Fruit fly (Drosophila melanogaster) whole organism, embryonic: Measurements from ENCODE around the gene CG33791.

Experiments
- Ada2b ChIP-seq: fragments of 200-800 bp; sonication (Bioruptor generic); IDR thresholded peaks from 2 replicates; pipeline ENCODE4 v1.3.6; 2022; ENCODE audit warnings: missing biosample characterization, missing genetic modification characterization
- B-H2 ChIP-seq: fragments of 200-800 bp; sonication (Bioruptor generic); optimal IDR thresholded peaks from 2 replicates; lab custom pipeline; 2018; ENCODE audit warnings: missing biosample characterization, mild to moderate bottlenecking, missing genetic modification characterization
- Bgb ChIP-seq: fragments of 200-800 bp; sonication (Bioruptor generic); IDR thresholded peaks from 2 replicates; pipeline ENCODE4 v1.3.6; 2022; ENCODE audit warnings: missing biosample characterization, missing genetic modification characterization; ENCODE audit not compliant: partially characterized antibody
- C15 ChIP-seq: fragments of 200-800 bp; sonication (Bioruptor generic); IDR thresholded peaks from 3 replicates; pipeline ENCODE4 v1.3.6; 2022; ENCODE audit warnings: missing biosample characterization, missing genetic modification characterization
- CG11560 ChIP-seq: fragments of 200-800 bp; sonication (Bioruptor generic); IDR thresholded peaks from 3 replicates; pipeline ENCODE4 v1.3.6; 2022; ENCODE audit warnings: missing biosample characterization, missing genetic modification characterization
- CG12391 ChIP-seq: fragments of 200-800 bp; sonication (Bioruptor generic); optimal IDR thresholded peaks from 3 replicates; lab custom pipeline; 2018; ENCODE audit warnings: missing biosample characterization, mild to moderate bottlenecking, missing genetic modification characterization, moderate library complexity
- CG15479 ChIP-seq: fragments of 200-800 bp; sonication (Bioruptor generic); optimal IDR thresholded peaks from 3 replicates; lab custom pipeline; 2019; ENCODE audit warnings: missing biosample characterization, mild to moderate bottlenecking, missing genetic modification characterization, moderate library complexity
- CG16815 ChIP-seq: fragments of 200-800 bp; sonication (Bioruptor generic); optimal IDR thresholded peaks from 3 replicates; lab custom pipeline; 2017; ENCODE audit warnings: missing biosample characterization, mild to moderate bottlenecking, missing genetic modification characterization
- CG17802 ChIP-seq: fragments of 200-800 bp; sonication (Bioruptor generic); optimal IDR thresholded peaks from 2 replicates; lab custom pipeline; 2018; ENCODE audit warnings: missing biosample characterization, mild to moderate bottlenecking, missing genetic modification characterization, moderate library complexity
- CG17912 ChIP-seq: fragments of 200-800 bp; sonication (Bioruptor generic); optimal IDR thresholded peaks from 2 replicates; lab custom pipeline; 2018; ENCODE audit warnings: missing biosample characterization, mild to moderate bottlenecking, missing genetic modification characterization
- CG1832 ChIP-seq: fragments of 200-800 bp; sonication (Bioruptor generic); optimal IDR thresholded peaks from 2 replicates; lab custom pipeline; 2017; ENCODE audit warnings: missing biosample characterization, mild to moderate bottlenecking, missing genetic modification characterization, inconsistent platforms
- CG18599 ChIP-seq: fragments of 200-800 bp; sonication (Bioruptor generic); optimal IDR thresholded peaks from 3 replicates; lab custom pipeline; 2017; ENCODE audit warnings: missing biosample characterization, missing genetic modification characterization, mild to moderate bottlenecking, moderate library complexity, missing genetic modification reagents
- CG32767 ChIP-seq: fragments of 200-800 bp; sonication (Bioruptor generic); IDR thresholded peaks from 2 replicates; pipeline ENCODE4 v1.3.6; 2022; ENCODE audit warnings: missing biosample characterization, missing genetic modification characterization
- CG34224 ChIP-seq: fragments of 200-800 bp; sonication (Bioruptor generic); IDR thresholded peaks from 3 replicates; pipeline ENCODE4 v1.3.6; 2022; ENCODE audit warnings: missing biosample characterization, missing genetic modification characterization; ENCODE audit not compliant: partially characterized antibody
- CG3995 ChIP-seq: fragments of 200-800 bp; sonication (Bioruptor generic); optimal IDR thresholded peaks from 3 replicates; lab custom pipeline; 2016; ENCODE audit warnings: missing biosample characterization, missing genetic modification characterization
- CG4360 ChIP-seq: fragments of 200-800 bp; sonication (Bioruptor generic); IDR thresholded peaks from 2 replicates; pipeline ENCODE4 v1.3.6; 2022; ENCODE audit warnings: missing biosample characterization, missing genetic modification characterization
- CG43689 ChIP-seq: fragments of 200-800 bp; sonication (Bioruptor generic); IDR thresholded peaks from 2 replicates; pipeline ENCODE4 v1.3.6; 2022; ENCODE audit warnings: missing biosample characterization, missing genetic modification characterization
- CG6683 ChIP-seq: fragments of 200-800 bp; sonication (Bioruptor generic); optimal IDR thresholded peaks from 2 replicates; lab custom pipeline; 2017; ENCODE audit warnings: missing biosample characterization, mild to moderate bottlenecking, missing genetic modification characterization, missing genetic modification reagents
- CG7928 ChIP-seq: fragments of 200-800 bp; sonication (Bioruptor generic); optimal IDR thresholded peaks from 2 replicates; lab custom pipeline; 2017; ENCODE audit warnings: missing biosample characterization, mild to moderate bottlenecking, missing genetic modification characterization
- CG8281 ChIP-seq: fragments of 200-800 bp; sonication (Bioruptor generic); optimal IDR thresholded peaks from 2 replicates; lab custom pipeline; 2018; ENCODE audit warnings: missing biosample characterization, mild to moderate bottlenecking, missing genetic modification characterization, moderate library complexity
- CG9437 ChIP-seq: fragments of 200-800 bp; sonication (Bioruptor generic); optimal IDR thresholded peaks from 2 replicates; lab custom pipeline; 2018; ENCODE audit warnings: missing biosample characterization, mild to moderate bottlenecking, missing genetic modification characterization
- CG9727 ChIP-seq: fragments of 200-800 bp; sonication (Bioruptor generic); optimal IDR thresholded peaks from 3 replicates; lab custom pipeline; 2017; ENCODE audit warnings: missing biosample characterization, mild to moderate bottlenecking, missing genetic modification characterization
- CrebB ChIP-seq: fragments of 200-800 bp; sonication (Bioruptor generic); optimal IDR thresholded peaks from 3 replicates; lab custom pipeline; 2018; ENCODE audit warnings: missing biosample characterization, mild to moderate bottlenecking, missing genetic modification characterization
- Doc3 ChIP-seq: fragments of 200-800 bp; sonication (Bioruptor generic); IDR thresholded peaks from 3 replicates; pipeline ENCODE4 v1.3.6; 2022; ENCODE audit warnings: missing biosample characterization, missing genetic modification characterization; ENCODE audit not compliant: partially characterized antibody
- E2f2 ChIP-seq: fragments of 200-800 bp; sonication (Bioruptor generic); IDR thresholded peaks from 2 replicates; pipeline ENCODE4 v1.3.6; 2022; ENCODE audit warnings: missing biosample characterization, missing genetic modification characterization
- Eip74EF ChIP-seq, 2 experiments: fragments of 200-800 bp in 1 of 2; fragments of >200 bp in 1 of 2; sonication (Bioruptor generic) in 1 of 2; optimal IDR thresholded peaks; 2 replicates each; lab custom pipeline; 2017 to 2019; ENCODE audit warnings: missing biosample characterization in 2 of 2, missing genetic modification characterization in 2 of 2, mild to moderate bottlenecking in 1 of 2, moderate library complexity in 1 of 2
- HHEX ChIP-seq: fragments of 200-800 bp; sonication (Bioruptor generic); optimal IDR thresholded peaks from 3 replicates; lab custom pipeline; 2017; ENCODE audit warnings: missing biosample characterization, mild to moderate bottlenecking, missing genetic modification characterization, missing genetic modification reagents
- HLHmδ ChIP-seq: fragments of 200-800 bp; sonication (Bioruptor generic); optimal IDR thresholded peaks from 2 replicates; lab custom pipeline; 2018; ENCODE audit warnings: missing biosample characterization, mild to moderate bottlenecking, missing genetic modification characterization, moderate library complexity
- Hmr ChIP-seq: fragments of 200-800 bp; sonication (Bioruptor generic); optimal IDR thresholded peaks from 3 replicates; lab custom pipeline; 2017; ENCODE audit warnings: mild to moderate bottlenecking, missing biosample characterization, missing genetic modification reagents, missing genetic modification characterization
- MTF-1 ChIP-seq: fragments of 200-800 bp; sonication (Bioruptor generic); optimal IDR thresholded peaks from 2 replicates; lab custom pipeline; 2018; ENCODE audit warnings: missing biosample characterization, mild to moderate bottlenecking, missing genetic modification characterization, borderline replicate concordance
- NFAT ChIP-seq: fragments of 200-800 bp; sonication (Bioruptor generic); IDR thresholded peaks from 2 replicates; pipeline ENCODE4 v1.3.6; 2022; ENCODE audit warnings: missing biosample characterization, missing genetic modification characterization
- Spps ChIP-seq: fragments of 200-800 bp; sonication (Bioruptor generic); optimal IDR thresholded peaks from 2 replicates; lab custom pipeline; 2018; ENCODE audit warnings: missing biosample characterization, mild to moderate bottlenecking, missing genetic modification characterization
- Sry-δ ChIP-seq: fragments of 200-800 bp; sonication (Bioruptor generic); optimal IDR thresholded peaks from 2 replicates; lab custom pipeline; 2016; ENCODE audit warnings: missing biosample characterization, missing genetic modification characterization
- Vsx1 ChIP-seq: fragments of 200-800 bp; sonication (Bioruptor generic); optimal IDR thresholded peaks from 2 replicates; lab custom pipeline; 2017; ENCODE audit warnings: missing biosample characterization, mild to moderate bottlenecking, missing genetic modification characterization, missing genetic modification reagents
- bbx ChIP-seq: fragments of 200-800 bp; sonication (Bioruptor generic); IDR thresholded peaks from 2 replicates; pipeline ENCODE4 v1.3.6; 2022; ENCODE audit warnings: missing biosample characterization, missing genetic modification characterization; ENCODE audit not compliant: partially characterized antibody
- danr ChIP-seq: fragments of 200-800 bp; sonication (Bioruptor generic); IDR thresholded peaks from 2 replicates; pipeline ENCODE4 v1.3.6; 2022; ENCODE audit warnings: missing biosample characterization, missing genetic modification characterization
- fd102C ChIP-seq: fragments of 200-800 bp; sonication (Bioruptor generic); optimal IDR thresholded peaks from 2 replicates; lab custom pipeline; 2018; ENCODE audit warnings: missing biosample characterization, mild to moderate bottlenecking, missing genetic modification characterization, moderate library complexity
- grau ChIP-seq: fragments of 200-800 bp; optimal IDR thresholded peaks from 3 replicates; lab custom pipeline; 2019; ENCODE audit warnings: missing biosample characterization, mild to moderate bottlenecking, missing genetic modification characterization, moderate library complexity
- gsb ChIP-seq: fragments of 200-800 bp; sonication (Bioruptor generic); IDR thresholded peaks from 2 replicates; pipeline ENCODE4 v1.3.6; 2022; ENCODE audit warnings: missing biosample characterization, missing genetic modification characterization
- gsb-n ChIP-seq: fragments of 200-800 bp; sonication (Bioruptor generic); optimal IDR thresholded peaks from 3 replicates; lab custom pipeline; 2018; ENCODE audit warnings: missing biosample characterization, mild to moderate bottlenecking, missing genetic modification characterization
- hb ChIP-seq: fragments of 200-800 bp; sonication (Bioruptor generic); IDR thresholded peaks from 3 replicates; pipeline ENCODE4 v1.3.6; 2022; ENCODE audit warnings: missing biosample characterization, missing genetic modification characterization; ENCODE audit not compliant: partially characterized antibody
- jumu ChIP-seq: fragments of 200-800 bp; sonication (Bioruptor generic); optimal IDR thresholded peaks from 3 replicates; lab custom pipeline; 2016; ENCODE audit warnings: missing biosample characterization, missing genetic modification characterization
- lab ChIP-seq: fragments of 200-800 bp; sonication (Bioruptor generic); optimal IDR thresholded peaks from 3 replicates; lab custom pipeline; 2017; ENCODE audit warnings: missing biosample characterization, missing genetic modification characterization, mild to moderate bottlenecking, moderate library complexity, missing genetic modification reagents
- mld ChIP-seq: fragments of 200-800 bp; sonication (Bioruptor generic); IDR thresholded peaks from 3 replicates; pipeline ENCODE4 v1.3.6; 2022; ENCODE audit warnings: missing biosample characterization, missing genetic modification characterization; ENCODE audit not compliant: partially characterized antibody
- org-1 ChIP-seq: fragments of 200-800 bp; sonication (Bioruptor generic); optimal IDR thresholded peaks from 2 replicates; lab custom pipeline; 2017; ENCODE audit warnings: missing biosample characterization, missing genetic modification characterization
- peb ChIP-seq: fragments of 200-800 bp; sonication (Bioruptor generic); IDR thresholded peaks from 2 replicates; pipeline ENCODE4 v1.3.6; 2022; ENCODE audit warnings: missing biosample characterization, missing genetic modification characterization
- pnt ChIP-seq: fragments of 200-800 bp; sonication (Bioruptor generic); optimal IDR thresholded peaks from 3 replicates; lab custom pipeline; 2016; ENCODE audit warnings: missing biosample characterization, missing genetic modification characterization
- vvl ChIP-seq: fragments of 200-800 bp; sonication (Bioruptor generic); IDR thresholded peaks from 2 replicates; pipeline ENCODE4 v1.3.6; 2022; ENCODE audit warnings: missing biosample characterization, missing genetic modification characterization

The CG33791 gene

DNA sequence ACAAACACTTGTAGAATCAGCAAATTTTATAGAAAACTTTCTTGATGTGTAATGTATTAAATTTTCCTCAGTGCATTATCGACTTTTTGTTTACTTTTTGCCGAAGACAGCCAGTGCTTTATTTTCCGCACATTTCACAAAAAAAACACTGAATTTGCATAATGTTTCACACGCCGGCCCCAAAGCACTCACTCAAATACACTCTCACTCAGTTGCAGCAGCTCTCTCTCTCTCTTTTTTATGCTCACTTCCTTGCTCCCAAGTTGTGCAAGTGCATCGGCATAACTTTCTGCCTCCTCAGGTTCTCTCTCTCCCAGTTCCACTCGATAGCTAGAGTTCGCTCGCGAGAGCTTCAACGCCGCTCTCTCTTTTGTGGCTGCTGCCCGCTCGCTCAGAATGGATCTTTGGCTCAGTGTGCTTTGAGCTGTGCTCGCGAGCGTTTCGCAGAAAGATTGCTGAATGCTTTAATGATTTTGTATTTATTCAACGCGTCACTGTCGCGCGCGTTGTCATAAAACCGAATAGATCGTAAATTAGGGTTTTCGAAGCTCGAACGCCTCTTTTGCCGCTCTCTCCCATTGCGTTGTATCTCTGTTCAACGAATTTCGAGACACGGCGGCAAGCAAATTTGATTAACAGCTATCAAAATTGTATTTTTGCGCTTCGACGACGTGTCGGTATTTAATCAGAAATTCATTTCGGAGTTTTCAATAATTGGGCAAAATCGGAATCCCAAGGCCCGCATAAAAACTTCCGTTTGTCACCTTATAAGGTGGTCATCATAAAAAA lies 16.3 kb upstream of the CG33791 start (continued):
- no peak for TF ChIP-seq mld (GFP tag; lab: Robert Waterston, UW)
- peak; percentile 29 for TF ChIP-seq CrebB (tag; lab: Kevin White, UChicago)
- TF ChIP-seq CG9437 (GFP tag; lab: Kevin White, UChicago) = no peak
- TF ChIP-seq CG16815 (GFP tag; lab: Kevin White, UChicago) = no peak
- TF ChIP-seq org-1 = no peak
- no peak for TF ChIP-seq CG9727 (GFP tag; lab: Kevin White, UChicago)
- peak; percentile 63; the same call in 2 of the 3 replicates for TF ChIP-seq Doc3 (GFP tag; lab: Robert Waterston, UW)
- TF ChIP-seq vvl (GFP tag; lab: Robert Waterston, UW) = peak; percentile 80
- peak; percentile 34 for TF ChIP-seq B-H2 (GFP tag; lab: Kevin White, UChicago)
- no peak for TF ChIP-seq CG8281 (tag; lab: Kevin White, UChicago)
- peak; percentile 24 for TF ChIP-seq Hmr
- TF ChIP-seq Eip74EF (GFP tag; optimal IDR thresholded peaks at IDR 0.05; lab: Kevin White, UChicago) = peak in 1 of 2 experiments; percentile 35
- TF ChIP-seq NFAT (GFP tag; lab: Robert Waterston, UW) = 0 out of 2 replicates have a peak, but pooled peaks have one; percentile 19
- peak; percentile 47; the same call in 1 of the 2 replicates for TF ChIP-seq CG4360
- TF ChIP-seq CG18599 (GFP tag; lab: Kevin White, UChicago) = peak; percentile 32
- TF ChIP-seq peb (GFP tag; lab: Robert Waterston, UW) = no peak
- no peak for TF ChIP-seq pnt (GFP tag; lab: Kevin White, UChicago)
- no peak for TF ChIP-seq gsb-n
- TF ChIP-seq CG6683 (GFP tag; lab: Kevin White, UChicago) = peak; percentile 4
- no peak for TF ChIP-seq Ada2b (GFP tag; lab: Robert Waterston, UW)
- TF ChIP-seq C15 (GFP tag; lab: Robert Waterston, UW) = no peak
- TF ChIP-seq bbx (GFP tag; lab: Robert Waterston, UW) = peak; percentile 67
- no peak for TF ChIP-seq Sry-δ (GFP tag; lab: Kevin White, UChicago)
- no peak for TF ChIP-seq Vsx1 (GFP tag; lab: Kevin White, UChicago)
- TF ChIP-seq fd102C (GFP tag; lab: Kevin White, UChicago) = no peak
- TF ChIP-seq hb (GFP tag; lab: Robert Waterston, UW) = no peak
- peak; percentile 38 for TF ChIP-seq lab (GFP tag; lab: Kevin White, UChicago)
- TF ChIP-seq Spps (tag; lab: Kevin White, UChicago) = peak; percentile 9
- TF ChIP-seq CG32767 (GFP tag; lab: Robert Waterston, UW) = no peak
- peak; percentile 73 for TF ChIP-seq HLHmδ (GFP tag; lab: Kevin White, UChicago)
- TF ChIP-seq CG15479 (GFP tag; lab: Kevin White, UChicago) = peak; percentile 58
- no peak for TF ChIP-seq gsb (GFP tag; lab: Robert Waterston, UW)
- peak; percentile 24; the same call in 1 of the 2 replicates for TF ChIP-seq E2f2
- TF ChIP-seq CG7928 (GFP tag; lab: Kevin White, UChicago) = no peak
- no peak for TF ChIP-seq jumu (GFP tag; lab: Kevin White, UChicago)
- TF ChIP-seq CG17802 (tag; lab: Kevin White, UChicago) = no peak
- peak; percentile 46 for TF ChIP-seq HHEX (GFP tag; lab: Kevin White, UChicago)
- TF ChIP-seq Bgb (GFP tag; lab: Robert Waterston, UW) = peak; percentile 62
- TF ChIP-seq CG12391 = no peak
- no peak for TF ChIP-seq CG3995 (GFP tag; lab: Kevin White, UChicago)
- no peak for TF ChIP-seq danr
- peak; percentile 69 for TF ChIP-seq CG34224 (GFP tag; lab: Robert Waterston, UW)
- TF ChIP-seq MTF-1 = no peak
- no peak for TF ChIP-seq CG11560 (tag; lab: Robert Waterston, UW)
- peak; percentile 28 for TF ChIP-seq CG17912 (GFP tag; lab: Kevin White, UChicago)
- TF ChIP-seq CG43689 (GFP tag; lab: Robert Waterston, UW) = no peak
- TF ChIP-seq CG1832 (GFP tag; lab: Kevin White, UChicago) = peak; percentile 15
- no peak for TF ChIP-seq grau (tag; lab: Kevin White, UChicago)
